Fruit fly (Drosophila melanogaster) whole organism, adult: ENCODE data around the gene CG14183.
A peak's percentile ranks its signal among the peaks of the same experiment; 100 is the strongest.

ENCODE experiments used
- CG11617 ChIP-seq: fragments of 200-800 bp; sonication (Bioruptor generic); optimal IDR thresholded peaks from 2 replicates; lab custom pipeline; 2017; ENCODE audit warnings: mild to moderate bottlenecking, missing biosample characterization, missing genetic modification reagents, missing genetic modification characterization
- CG12768 ChIP-seq: fragments of 200-800 bp; sonication (Bioruptor generic); optimal IDR thresholded peaks from 2 replicates; lab custom pipeline; 2017; ENCODE audit warnings: missing biosample characterization, missing genetic modification characterization, mild to moderate bottlenecking, moderate library complexity, missing genetic modification reagents
- CG14711 ChIP-seq: fragments of 200-800 bp; sonication (Bioruptor generic); optimal IDR thresholded peaks from 2 replicates; lab custom pipeline; 2018; ENCODE audit warnings: missing biosample characterization, mild to moderate bottlenecking, missing genetic modification characterization, moderate library complexity
- CG1620 ChIP-seq: fragments of 200-800 bp; sonication (Bioruptor generic); optimal IDR thresholded peaks from 2 replicates; lab custom pipeline; 2016; ENCODE audit warnings: missing biosample characterization, missing genetic modification characterization
- CG33017 ChIP-seq: fragments of 200-800 bp; sonication (Bioruptor generic); optimal IDR thresholded peaks from 2 replicates; lab custom pipeline; 2018; ENCODE audit warnings: missing biosample characterization, mild to moderate bottlenecking, missing genetic modification characterization, moderate library complexity
- CG5204 ChIP-seq: fragments of 200-800 bp; sonication (Bioruptor generic); optimal IDR thresholded peaks from 2 replicates; lab custom pipeline; 2016; ENCODE audit warnings: missing biosample characterization, missing genetic modification characterization
- CG7045 ChIP-seq: fragments of 200-800 bp; sonication (Bioruptor generic); optimal IDR thresholded peaks from 2 replicates; lab custom pipeline; 2017; ENCODE audit warnings: missing biosample characterization, mild to moderate bottlenecking, missing genetic modification characterization
- CG7101 ChIP-seq: fragments of 200-800 bp; sonication (Bioruptor generic); optimal IDR thresholded peaks from 2 replicates; lab custom pipeline; 2018; ENCODE audit warnings: missing biosample characterization, mild to moderate bottlenecking, missing genetic modification characterization, moderate library complexity
- Clk ChIP-seq: fragments of 200-800 bp; sonication (Bioruptor generic); optimal IDR thresholded peaks from 2 replicates; lab custom pipeline; 2017; ENCODE audit warnings: missing biosample characterization, missing genetic modification characterization
- Crg-1 ChIP-seq: fragments of 200-800 bp; sonication (Bioruptor generic); optimal IDR thresholded peaks from 2 replicates; lab custom pipeline; 2016; ENCODE audit warnings: missing biosample characterization, missing genetic modification characterization
- Hr96 ChIP-seq: fragments of 200-800 bp; sonication (Bioruptor generic); optimal IDR thresholded peaks from 2 replicates; lab custom pipeline; 2016; ENCODE audit warnings: missing biosample characterization, missing genetic modification characterization
- Mnt ChIP-seq: fragments of 200-800 bp; sonication (Bioruptor generic); optimal IDR thresholded peaks from 2 replicates; lab custom pipeline; 2016; ENCODE audit warnings: missing biosample characterization, mild to moderate bottlenecking, missing genetic modification characterization
- bab1 ChIP-seq: fragments of 200-800 bp; sonication (Bioruptor generic); optimal IDR thresholded peaks from 3 replicates; lab custom pipeline; 2019; ENCODE audit warnings: missing biosample characterization, mild to moderate bottlenecking, missing genetic modification characterization, moderate library complexity
- cnc ChIP-seq, 2 experiments: fragments of >200 bp; optimal IDR thresholded peaks; 2 replicates each; lab custom pipeline; 2017
- kay ChIP-seq: fragments of 200-800 bp; sonication (Bioruptor generic); peaks from one replicate; lab custom pipeline; 2016; ENCODE audit warnings: missing biosample characterization, missing genetic modification characterization, borderline replicate concordance
- ovo ChIP-seq: fragments of 200-800 bp; sonication (Bioruptor generic); optimal IDR thresholded peaks from 2 replicates; lab custom pipeline; 2016; ENCODE audit warnings: missing biosample characterization, missing genetic modification characterization
- pad ChIP-seq: fragments of 200-800 bp; sonication (Bioruptor generic); optimal IDR thresholded peaks from 3 replicates; lab custom pipeline; 2017; ENCODE audit warnings: missing biosample characterization, missing genetic modification characterization, mild to moderate bottlenecking, moderate library complexity, missing genetic modification reagents
- tj ChIP-seq: fragments of 200-800 bp; sonication (Bioruptor generic); optimal IDR thresholded peaks from 3 replicates; lab custom pipeline; 2017; ENCODE audit warnings: missing biosample characterization, mild to moderate bottlenecking, missing genetic modification characterization, moderate library complexity
- toe ChIP-seq: fragments of 200-800 bp; sonication (Bioruptor generic); optimal IDR thresholded peaks from 2 replicates; lab custom pipeline; 2016; ENCODE audit warnings: missing biosample characterization, missing genetic modification characterization

The CG14183 gene

DNA sequence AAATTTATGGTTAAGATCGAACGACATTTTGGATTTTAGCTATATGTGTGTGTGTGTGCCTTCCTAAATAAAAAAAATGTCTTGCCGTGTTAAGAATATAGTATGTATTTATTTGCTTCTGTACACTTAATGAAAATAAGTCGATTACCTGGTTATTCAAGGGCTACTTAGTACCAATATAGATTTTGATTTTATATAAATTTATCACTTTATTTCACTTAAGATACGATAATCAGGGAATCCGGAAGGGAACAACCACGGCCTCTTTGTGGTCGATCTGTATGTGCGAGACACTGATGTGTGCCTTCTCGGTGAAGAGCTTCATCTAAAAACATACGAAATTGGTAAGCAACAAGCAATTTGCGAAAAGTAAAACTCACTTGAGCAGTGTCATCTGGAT lies at the start of gene CG14183:
Gene CG14183 (minus strand): TSS at position 101 of the 400 bp plus-strand sequence.
- no peak for TF ChIP-seq CG12768 (GFP tag; lab: Kevin White, UChicago)
- no peak for TF ChIP-seq Hr96 (GFP tag; lab: Kevin White, UChicago)
- TF ChIP-seq CG33017 (tag; lab: Kevin White, UChicago), result no peak

DNA sequence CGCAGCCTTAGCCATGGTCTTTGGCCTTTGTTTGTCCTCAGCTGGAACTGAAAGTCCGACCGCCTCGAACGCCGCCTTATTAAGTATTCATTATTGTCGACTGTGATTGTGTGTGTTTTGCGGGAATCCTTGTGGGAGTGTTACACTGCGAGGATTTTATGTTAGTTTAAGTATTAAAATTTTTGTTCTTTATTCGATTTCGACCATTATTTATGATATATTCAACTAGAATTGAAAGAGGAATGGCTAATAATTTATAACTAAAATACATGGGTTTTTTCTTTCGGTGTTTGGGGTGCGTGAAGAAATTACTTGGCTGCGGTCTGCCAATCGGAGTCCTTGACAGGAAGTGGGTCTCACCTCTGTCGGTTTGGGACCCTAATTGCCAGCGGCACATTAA lies 34.9 kb upstream of the CG14183 start:
- TF ChIP-seq Mnt (no peak), CG14711 (tag; lab: Kevin White, UChicago) (no peak), ovo (GFP tag; lab: Kevin White, UChicago) (no peak), bab1 (no peak)

DNA sequence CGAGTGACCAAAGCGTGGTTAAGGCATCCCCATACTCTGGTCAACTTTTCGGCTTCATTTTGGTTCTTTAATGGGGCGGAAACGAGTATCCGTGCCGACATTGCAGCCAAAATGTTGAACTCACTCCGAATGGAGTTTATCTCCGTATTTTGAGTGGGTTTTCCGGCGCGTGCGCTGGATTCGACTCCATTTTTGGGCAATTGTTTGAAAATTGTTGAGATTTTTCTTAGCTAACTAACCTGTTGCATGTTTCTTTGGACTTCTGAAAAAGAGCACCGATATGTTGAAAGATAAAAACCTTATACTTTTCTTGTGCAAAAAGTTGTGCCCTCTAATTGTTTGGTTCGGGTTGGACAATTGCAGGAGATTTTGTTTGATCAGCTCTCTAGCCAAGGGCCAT lies 9.0 kb upstream of the CG14183 start:
- TF ChIP-seq CG33017 (tag; lab: Kevin White, UChicago) (no peak), cnc (optimal IDR thresholded peaks at IDR 0.05; lab: Kevin White, UChicago) (no peak), toe (GFP tag; lab: Kevin White, UChicago) (no peak), CG7101 (tag; lab: Kevin White, UChicago) (no peak), Crg-1 (GFP tag; lab: Kevin White, UChicago) (no peak), kay (GFP tag; lab: Kevin White, UChicago) (no peak), ovo (GFP tag; lab: Kevin White, UChicago) (no peak), Clk (GFP tag; lab: Kevin White, UChicago) (no peak), CG11617 (no peak), CG1620 (GFP tag; lab: Kevin White, UChicago) (no peak), Mnt (no peak), CG5204 (GFP tag; lab: Kevin White, UChicago) (no peak)

DNA sequence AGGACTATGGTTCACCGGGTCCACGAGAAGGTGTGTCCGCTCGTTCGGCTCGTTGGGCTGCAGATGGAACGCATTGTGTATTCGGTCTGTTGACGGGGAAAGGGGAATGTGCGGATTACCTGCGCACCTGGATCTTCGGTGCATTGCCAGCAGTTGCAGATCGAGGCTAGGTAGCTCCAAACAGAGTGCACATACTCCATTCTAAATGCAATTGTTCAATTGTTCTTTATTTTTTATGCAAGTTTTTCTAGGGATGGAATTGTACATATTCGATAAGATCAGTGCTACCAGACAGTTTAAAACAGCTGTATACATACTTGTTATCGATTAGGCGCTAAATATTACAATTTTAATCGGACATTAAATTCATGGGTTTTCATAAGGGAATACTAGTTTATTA lies 1.1 kb upstream of the CG14183 start, which contains the start of gene Lamtor1:
Gene Lamtor1 (minus strand): TSS at position 268 of the 400 bp plus-strand sequence.
- TF ChIP-seq bab1 (peak; percentile 27), CG14711 (tag; lab: Kevin White, UChicago) (no peak)

DNA sequence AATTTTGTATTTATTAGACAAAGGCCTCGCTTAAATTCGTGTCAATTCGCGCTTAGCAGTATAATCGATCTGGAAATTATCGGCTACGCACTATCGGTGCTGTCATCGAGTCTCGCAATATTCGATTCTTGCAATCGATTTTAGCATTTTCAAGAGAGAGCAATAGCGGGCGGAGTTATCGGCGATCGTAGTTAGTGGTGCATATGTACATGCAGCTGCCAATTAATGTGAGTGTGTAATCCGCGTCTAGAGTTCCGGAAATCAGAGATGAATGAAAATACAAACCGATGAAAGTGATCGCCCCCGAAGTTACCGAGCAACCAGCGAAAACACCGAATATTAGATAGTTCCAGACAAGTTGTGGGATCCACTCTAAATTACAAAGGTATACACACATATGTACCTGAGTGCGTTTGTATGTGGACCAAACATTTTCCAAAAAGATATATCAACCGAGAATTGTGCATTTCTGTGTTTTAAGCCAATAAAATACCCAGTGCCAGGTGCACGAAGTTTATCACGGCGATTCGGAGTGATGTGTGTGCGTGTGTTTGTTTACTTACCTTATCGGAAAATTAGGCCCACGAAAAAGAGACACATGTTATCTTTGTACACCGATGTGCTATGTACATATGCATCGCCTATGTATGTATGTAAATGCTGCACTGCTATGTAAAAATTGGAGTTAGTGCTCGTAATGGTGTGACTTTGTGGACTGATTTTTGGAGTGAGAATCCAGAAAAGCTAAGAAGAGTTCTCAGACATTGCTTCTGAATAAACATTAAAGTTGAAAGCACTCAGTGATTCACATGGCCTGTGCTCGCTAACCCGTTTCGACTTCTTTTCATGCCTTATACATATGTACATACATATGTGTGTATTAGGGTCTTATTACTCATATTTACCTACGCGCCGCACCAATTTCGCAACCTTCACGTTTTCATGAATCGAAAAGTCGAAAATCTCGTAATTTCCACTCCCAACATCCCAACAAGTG lies 21.1 kb downstream of the CG14183 start:
- peak; percentile 32 for TF ChIP-seq bab1
- TF ChIP-seq ovo (GFP tag; lab: Kevin White, UChicago), result no peak
- peak; percentile 14 for TF ChIP-seq tj (GFP tag; lab: Kevin White, UChicago)
- no peak for TF ChIP-seq CG7101 (tag; lab: Kevin White, UChicago)

DNA sequence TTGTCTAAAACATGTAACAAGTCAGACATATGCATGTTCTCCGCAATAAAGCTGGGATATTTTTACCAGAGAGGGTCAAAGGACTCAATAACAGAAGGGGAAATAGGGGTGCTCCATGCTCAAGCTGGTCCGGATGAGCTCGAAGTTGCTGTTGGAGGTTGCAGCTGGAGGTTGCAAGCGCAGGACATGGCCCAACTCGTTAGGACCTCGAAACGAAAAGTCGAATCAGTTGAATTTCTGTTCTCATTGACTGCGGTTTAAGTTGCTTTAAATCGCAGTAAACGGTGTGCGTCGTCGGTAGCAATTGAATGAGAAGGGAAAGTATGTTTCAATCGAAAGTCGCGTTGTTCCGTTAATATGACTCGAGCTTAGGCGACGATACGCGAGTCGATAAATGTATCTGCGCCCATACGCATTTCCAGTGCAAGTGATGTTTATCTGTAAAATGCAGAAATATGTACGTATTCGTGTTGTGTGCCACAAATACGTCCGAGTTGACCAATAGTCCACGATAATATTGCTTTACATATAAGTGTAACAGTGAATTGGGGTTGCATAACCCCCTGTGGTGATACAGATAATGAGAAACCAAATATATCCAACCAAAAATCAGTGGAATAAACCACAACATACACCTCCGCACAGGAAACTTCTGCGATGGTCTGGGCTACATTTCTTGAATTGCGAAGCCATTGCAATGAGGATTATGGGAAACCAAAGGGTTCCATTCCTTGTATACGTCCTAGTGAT lies 22.4 kb downstream of the CG14183 start, which contains the start of gene kug:
Gene kug (plus strand): TSS at position 269 of the 750 bp plus-strand sequence.
- TF ChIP-seq pad (GFP tag; lab: Kevin White, UChicago) (peak; percentile 79), CG14711 (tag; lab: Kevin White, UChicago) (no peak), Crg-1 (GFP tag; lab: Kevin White, UChicago) (no peak), Mnt (no peak), CG7045 (no peak)

DNA sequence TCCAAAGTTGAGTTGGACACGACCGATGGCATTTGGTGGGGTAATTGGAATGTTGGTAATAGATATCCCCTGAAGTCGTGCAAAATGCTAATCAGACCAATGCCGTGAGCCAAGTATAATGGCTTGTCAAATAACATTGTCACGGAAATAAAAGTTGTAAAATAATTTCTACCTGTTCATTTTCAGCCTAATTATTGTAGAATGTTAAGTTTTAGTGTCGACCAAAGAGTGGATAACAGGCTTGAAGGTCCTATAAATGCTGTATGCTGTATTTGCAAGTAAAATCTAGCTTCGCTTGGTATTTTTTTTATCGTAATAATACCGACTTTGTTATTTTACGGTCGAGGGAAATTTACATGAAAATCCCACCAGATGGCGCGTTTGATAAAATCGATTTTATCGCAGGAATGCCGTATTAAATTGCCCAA lies 23.2 kb downstream of the CG14183 start:
- TF ChIP-seq CG1620 (GFP tag; lab: Kevin White, UChicago) (no peak), CG7101 (tag; lab: Kevin White, UChicago) (no peak), CG11617 (no peak), Clk (GFP tag; lab: Kevin White, UChicago) (no peak), ovo (GFP tag; lab: Kevin White, UChicago) (no peak), CG33017 (tag; lab: Kevin White, UChicago) (no peak), tj (GFP tag; lab: Kevin White, UChicago) (no peak), toe (GFP tag; lab: Kevin White, UChicago) (no peak), bab1 (no peak), CG12768 (GFP tag; lab: Kevin White, UChicago) (no peak), cnc (optimal IDR thresholded peaks at IDR 0.05; lab: Kevin White, UChicago) (no peak), Crg-1 (GFP tag; lab: Kevin White, UChicago) (no peak), kay (GFP tag; lab: Kevin White, UChicago) (no peak), CG7045 (no peak)

DNA sequence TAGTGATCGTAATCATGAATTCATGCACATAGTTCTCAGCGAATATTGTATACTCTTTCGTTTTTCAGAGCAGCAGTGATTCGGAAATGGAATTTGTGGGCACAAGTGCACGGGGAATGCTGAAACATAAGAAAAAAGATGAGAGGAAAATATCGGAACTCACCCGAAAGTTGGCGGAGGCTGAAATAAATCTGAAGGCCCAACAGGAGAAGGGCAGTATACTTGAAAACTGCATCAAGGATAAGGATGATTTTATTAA lies 24.5 kb downstream of the CG14183 start:
- TF ChIP-seq toe (GFP tag; lab: Kevin White, UChicago) (no peak), tj (GFP tag; lab: Kevin White, UChicago) (no peak), kay (GFP tag; lab: Kevin White, UChicago) (no peak), CG7101 (tag; lab: Kevin White, UChicago) (no peak), Hr96 (GFP tag; lab: Kevin White, UChicago) (no peak), Crg-1 (GFP tag; lab: Kevin White, UChicago) (no peak), pad (GFP tag; lab: Kevin White, UChicago) (no peak), CG12768 (GFP tag; lab: Kevin White, UChicago) (no peak), CG1620 (GFP tag; lab: Kevin White, UChicago) (no peak), CG14711 (tag; lab: Kevin White, UChicago) (no peak), Clk (GFP tag; lab: Kevin White, UChicago) (no peak), CG11617 (no peak)
